Worm (Caenorhabditis elegans): ENCODE measurements around the gene C55A1.11.

- no peak for TF ChIP-seq lin-39 (tag; optimal IDR thresholded peaks at IDR 0.05)
- no peak for TF ChIP-seq unc-62 (GFP tag; optimal IDR thresholded peaks at IDR 0.05)
- TF ChIP-seq ztf-11 (tag; optimal IDR thresholded peaks at IDR 0.05), result no peak
- TF ChIP-seq unc-55 (GFP tag; optimal IDR thresholded peaks at IDR 0.05), result no peak
- no peak for TF ChIP-seq egl-27 (tag; optimal IDR thresholded peaks at IDR 0.05)
- TF ChIP-seq nhr-10 (tag; optimal IDR thresholded peaks at IDR 0.05), result no peak
- no peak for TF ChIP-seq elt-3 (tag; optimal IDR thresholded peaks at IDR 0.05)
- no peak for TF ChIP-seq nhr-237 (tag; optimal IDR thresholded peaks at IDR 0.05)
- TF ChIP-seq ZK546.5 (tag; optimal IDR thresholded peaks at IDR 0.05), result no peak
- peak; percentile 58 for TF ChIP-seq nhr-25 (tag; optimal IDR thresholded peaks at IDR 0.05)
- no peak for TF ChIP-seq C34F6.9 (tag; optimal IDR thresholded peaks at IDR 0.05)
- TF ChIP-seq unc-39 (tag; optimal IDR thresholded peaks at IDR 0.05), result no peak
- TF ChIP-seq lin-11 (tag; optimal IDR thresholded peaks at IDR 0.05), result no peak
- TF ChIP-seq blmp-1 (tag; optimal IDR thresholded peaks at IDR 0.05; ENCODE audit: insufficient read depth), result no peak
Measured at ce11 chrV:15652147-15652546, 26.5 kb downstream of the C55A1.11 start.

Measured in whole organism, L2 larva.